Fruit fly (Drosophila melanogaster): ENCODE results near the gene CG42724.

The CG42724 gene

DNA sequence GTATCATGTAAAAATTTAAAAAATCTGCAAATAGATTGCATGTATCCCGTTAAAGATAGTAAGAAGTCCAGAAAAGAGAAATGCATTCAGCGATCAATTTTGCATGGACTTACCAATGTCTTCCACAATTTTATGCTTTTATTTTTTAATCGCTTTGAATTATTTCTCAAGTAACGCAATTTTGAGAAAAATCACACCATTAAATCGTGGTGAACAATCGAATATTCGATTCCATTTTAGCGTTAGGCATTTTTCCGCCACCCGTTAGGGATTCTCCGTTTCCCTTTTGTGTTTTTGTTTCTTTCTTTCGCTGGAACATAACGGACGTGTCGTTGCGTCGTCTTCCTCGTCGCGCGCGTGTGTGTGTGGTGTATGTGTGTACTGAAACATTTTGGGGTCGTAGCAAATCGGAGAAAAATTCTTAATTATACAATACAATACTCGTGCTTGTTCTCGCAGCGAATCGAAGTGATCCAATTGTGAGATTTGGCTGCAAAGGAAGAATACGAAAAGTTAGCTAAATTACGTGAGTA, 38.5 kb upstream of the CG42724 start, which contains the start of gene gpp (continued):
- TF ChIP-seq CG3726 (GFP tag; IDR thresholded peaks at IDR 0.05) (no peak), Nf-YC (tag; optimal IDR thresholded peaks at IDR 0.05) (no peak), tap (tag; optimal IDR thresholded peaks at IDR 0.05) (no peak), sr (GFP tag; IDR thresholded peaks at IDR 0.05) (no peak), CG1832 (GFP tag; optimal IDR thresholded peaks at IDR 0.05) (no peak)

DNA sequence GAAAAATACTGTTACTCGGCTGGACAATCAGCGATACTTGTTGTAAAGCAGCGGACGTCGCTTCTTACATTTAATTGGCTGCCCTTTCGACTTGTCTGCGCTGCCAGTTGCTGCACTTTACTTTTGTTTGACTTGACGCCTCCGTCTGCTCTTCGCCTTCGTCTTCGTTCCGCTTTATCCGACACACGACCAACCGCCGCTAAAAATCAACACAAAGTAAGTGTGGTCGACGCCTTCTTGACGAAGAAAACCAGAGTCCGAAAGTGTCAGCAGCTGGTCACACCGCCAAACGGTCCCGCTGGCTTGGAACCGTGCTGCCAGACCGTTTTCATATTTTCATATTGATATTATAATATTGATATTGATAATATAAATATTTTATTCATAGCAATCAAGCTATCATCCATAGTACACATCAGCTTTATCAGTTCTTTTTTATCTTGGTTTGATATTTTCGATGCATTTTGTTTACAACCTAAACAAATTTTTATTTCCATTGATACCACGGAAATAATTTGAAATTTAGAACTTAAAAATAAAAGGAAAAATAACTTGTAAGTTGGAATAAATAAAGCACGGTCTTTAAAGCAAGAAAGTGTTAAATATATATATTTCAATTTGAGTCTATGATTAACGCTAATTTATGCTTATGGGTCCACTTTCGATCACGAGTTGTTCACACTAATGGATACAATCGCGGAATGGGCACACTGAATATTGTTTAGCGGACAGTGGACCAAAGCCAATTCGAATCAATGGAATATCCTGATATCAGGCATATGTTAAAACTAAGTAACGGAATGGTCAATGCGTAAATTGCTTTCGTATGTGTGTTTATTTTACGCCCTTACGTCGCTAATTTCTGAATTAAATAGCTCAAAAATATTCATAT, 37.8 kb upstream of the CG42724 start, which contains the start of gene Dmtn:
Dmtn (minus strand) TSS at position 222 of the 892 bp plus-strand sequence.
- no peak for TF ChIP-seq dysf (GFP tag; IDR thresholded peaks at IDR 0.05)
- peak; percentile 62 for TF ChIP-seq CG12391 (tag; optimal IDR thresholded peaks at IDR 0.05)
- no peak for TF ChIP-seq CG3847 (GFP tag; IDR thresholded peaks at IDR 0.05)
- peak; percentile 10 for TF ChIP-seq CG15011 (GFP tag; optimal IDR thresholded peaks at IDR 0.05)
- TF ChIP-seq sima (GFP tag; optimal IDR thresholded peaks at IDR 0.05): no peak
- peak; percentile 28 for TF ChIP-seq grau (tag; optimal IDR thresholded peaks at IDR 0.05)
- TF ChIP-seq CG16813 (GFP tag; IDR thresholded peaks at IDR 0.05; ENCODE audit: partially characterized antibody): no peak
- TF ChIP-seq CG12071 (GFP tag; optimal IDR thresholded peaks at IDR 0.05): peak; percentile 35
- no peak for TF ChIP-seq eyg (GFP tag; optimal IDR thresholded peaks at IDR 0.05)
- no peak for TF ChIP-seq CG10959 (GFP tag; IDR thresholded peaks at IDR 0.05)
- TF ChIP-seq CG13775 (GFP tag; optimal IDR thresholded peaks at IDR 0.05): peak; percentile 44
- peak; percentile 15 for TF ChIP-seq CG33213 (GFP tag; optimal IDR thresholded peaks at IDR 0.05)
- TF ChIP-seq CG7839 (tag; optimal IDR thresholded peaks at IDR 0.05): peak; percentile 27
- TF ChIP-seq Vsx1 (GFP tag; optimal IDR thresholded peaks at IDR 0.05): peak; percentile 80
- TF ChIP-seq CG8281 (tag; optimal IDR thresholded peaks at IDR 0.05): no peak
- TF ChIP-seq Pdp1 (GFP tag; optimal IDR thresholded peaks at IDR 0.05): peak in 1 of 2 experiments; percentile 12
- peak in 1 of 2 experiments; percentile 20 for TF ChIP-seq bsh (GFP tag; optimal IDR thresholded peaks at IDR 0.05)
- TF ChIP-seq CG13296 (GFP tag; optimal IDR thresholded peaks at IDR 0.05): no peak
- TF ChIP-seq tll (GFP tag; optimal IDR thresholded peaks at IDR 0.05): peak in 1 of 2 experiments; percentile 82
- peak; percentile 68 for TF ChIP-seq ftz-f1 (GFP tag; optimal IDR thresholded peaks at IDR 0.05)
- no peak for TF ChIP-seq Mrtf (GFP tag; IDR thresholded peaks at IDR 0.05)
- no peak for TF ChIP-seq tup (GFP tag; optimal IDR thresholded peaks at IDR 0.05)
- peak; percentile 38 for TF ChIP-seq mirr (GFP tag; optimal IDR thresholded peaks at IDR 0.05)
- TF ChIP-seq CG8478 (optimal IDR thresholded peaks at IDR 0.05): no peak
- TF ChIP-seq TFAM (GFP tag; optimal IDR thresholded peaks at IDR 0.05): peak; percentile 24
- TF ChIP-seq CG12942 (GFP tag; optimal IDR thresholded peaks at IDR 0.05): no peak
- TF ChIP-seq fd64A (GFP tag; optimal IDR thresholded peaks at IDR 0.05): peak; percentile 34
- TF ChIP-seq Fer2 (tag; optimal IDR thresholded peaks at IDR 0.05): peak; percentile 9
- TF ChIP-seq CG17829 (tag; optimal IDR thresholded peaks at IDR 0.05): no peak
- TF ChIP-seq sc (optimal IDR thresholded peaks at IDR 0.05): no peak
- peak; percentile 24 for TF ChIP-seq sc (GFP tag; optimal IDR thresholded peaks at IDR 0.05)
- TF ChIP-seq Antp (GFP tag; optimal IDR thresholded peaks at IDR 0.05): peak; percentile 29
- peak; percentile 52 for TF ChIP-seq lab (GFP tag; optimal IDR thresholded peaks at IDR 0.05)
- TF ChIP-seq slou (GFP tag; optimal IDR thresholded peaks at IDR 0.05): no peak
- TF ChIP-seq CG8388 (GFP tag; optimal IDR thresholded peaks at IDR 0.05): peak; percentile 30
- TF ChIP-seq CG6272 (GFP tag; IDR thresholded peaks at IDR 0.05): no peak
- no peak for TF ChIP-seq ase (GFP tag; IDR thresholded peaks at IDR 0.05)
- no peak for TF ChIP-seq Kr (GFP tag; optimal IDR thresholded peaks at IDR 0.05)
- peak; percentile 49 for TF ChIP-seq nom (GFP tag; optimal IDR thresholded peaks at IDR 0.05)
- peak; percentile 64 for TF ChIP-seq gfzf (GFP tag; optimal IDR thresholded peaks at IDR 0.05)
- TF ChIP-seq knrl (GFP tag; IDR thresholded peaks at IDR 0.05; ENCODE audit: partially characterized antibody): no peak
